Worm (Caenorhabditis elegans) whole organism, late embryonic: ENCODE results near the gene irld-48.

Experiments
- C08G9.2 ChIP-seq: sonication (generic microtip); optimal IDR thresholded peaks from 2 replicates; lab custom pipeline; 2016; ENCODE audit warnings: mild to moderate bottlenecking, missing genetic modification characterization, moderate library complexity, missing compliant biosample characterization
- F13H6.1 ChIP-seq: sonication (generic microtip); optimal IDR thresholded peaks from 2 replicates; lab custom pipeline; 2016; ENCODE audit warnings: missing genetic modification characterization, missing compliant biosample characterization
- K02D7.2 ChIP-seq: sonication (generic microtip); optimal IDR thresholded peaks from 2 replicates; lab custom pipeline; 2017; ENCODE audit warnings: mild to moderate bottlenecking, missing genetic modification characterization, missing compliant biosample characterization
- K09A11.1 ChIP-seq: sonication (generic microtip); optimal IDR thresholded peaks from 2 replicates; lab custom pipeline; 2017; ENCODE audit warnings: antibody characterized with exemption, mild to moderate bottlenecking, missing genetic modification characterization, missing compliant biosample characterization; ENCODE audit not compliant: insufficient read depth
- Y22D7AL.16 ChIP-seq: sonication (generic microtip); optimal IDR thresholded peaks from 2 replicates; lab custom pipeline; 2016; ENCODE audit warnings: missing genetic modification characterization, missing compliant biosample characterization
- ahr-1 ChIP-seq: sonication (generic microtip); optimal IDR thresholded peaks from 2 replicates; lab custom pipeline; 2016; ENCODE audit warnings: missing genetic modification characterization, missing compliant biosample characterization
- ama-1 ChIP-seq: fragments of 150-350 bp; optimal IDR thresholded peaks from 2 replicates; lab custom pipeline; 2014
- ceh-18 ChIP-seq: sonication (generic microtip); optimal IDR thresholded peaks from 2 replicates; lab custom pipeline; 2016; ENCODE audit warnings: missing genetic modification characterization, missing compliant biosample characterization
- ceh-19 ChIP-seq: fragments of 200-800 bp; sonication (Bioruptor generic); optimal IDR thresholded peaks from 2 replicates; lab custom pipeline; 2018; ENCODE audit warnings: mild to moderate bottlenecking, missing genetic modification characterization, missing compliant biosample characterization
- ceh-2 ChIP-seq: sonication (generic microtip); optimal IDR thresholded peaks from 2 replicates; lab custom pipeline; 2016; ENCODE audit warnings: missing genotype, missing genetic modification characterization, missing compliant biosample characterization
- ceh-22 ChIP-seq: sonication (generic microtip); optimal IDR thresholded peaks from 2 replicates; lab custom pipeline; 2017; ENCODE audit warnings: missing biosample characterization, missing genetic modification characterization
- ceh-34 ChIP-seq: sonication (generic microtip); optimal IDR thresholded peaks from 2 replicates; lab custom pipeline; 2016; ENCODE audit warnings: mild to moderate bottlenecking, missing genetic modification characterization, missing compliant biosample characterization
- ceh-45 ChIP-seq: fragments of 200-800 bp; sonication (Bioruptor generic); IDR thresholded peaks from 2 replicates; pipeline ENCODE4 v1.3.6; 2022; ENCODE audit warnings: missing genetic modification reagents, missing genetic modification characterization, missing compliant biosample characterization
- ceh-48 ChIP-seq: sonication (generic microtip); optimal IDR thresholded peaks from 2 replicates; lab custom pipeline; 2016; ENCODE audit warnings: missing genetic modification characterization, inconsistent platforms, missing compliant biosample characterization
- ceh-6 ChIP-seq: fragments of 200-800 bp; sonication (Bioruptor generic); optimal IDR thresholded peaks from 2 replicates; lab custom pipeline; 2018; ENCODE audit warnings: mild to moderate bottlenecking, missing genetic modification characterization, missing compliant biosample characterization
- che-1 ChIP-seq: sonication (generic microtip); optimal IDR thresholded peaks from 2 replicates; lab custom pipeline; 2016; ENCODE audit warnings: mild to moderate bottlenecking, missing genetic modification characterization, missing compliant biosample characterization
- dve-1 ChIP-seq: sonication (generic microtip); optimal IDR thresholded peaks from 2 replicates; lab custom pipeline; 2017; ENCODE audit warnings: antibody characterized with exemption, mild to moderate bottlenecking, missing genetic modification characterization, missing compliant biosample characterization
- elt-4 ChIP-seq: sonication (generic microtip); optimal IDR thresholded peaks from 2 replicates; lab custom pipeline; 2016; ENCODE audit warnings: missing genetic modification characterization, missing compliant biosample characterization
- ets-4 ChIP-seq: sonication (generic microtip); optimal IDR thresholded peaks from 2 replicates; lab custom pipeline; 2016; ENCODE audit warnings: missing genetic modification characterization, missing compliant biosample characterization
- fkh-10 ChIP-seq: fragments of 150-350 bp; optimal IDR thresholded peaks from 2 replicates; lab custom pipeline; 2014; ENCODE audit warnings: missing biosample characterization, missing genetic modification reagents, missing genetic modification characterization
- fkh-6 ChIP-seq: sonication (generic microtip); optimal IDR thresholded peaks from 2 replicates; lab custom pipeline; 2016; ENCODE audit warnings: missing genetic modification characterization, missing compliant biosample characterization
- hlh-13 ChIP-seq: fragments of 200-800 bp; sonication (Bioruptor generic); optimal IDR thresholded peaks from 2 replicates; lab custom pipeline; 2018; ENCODE audit warnings: mild to moderate bottlenecking, missing genetic modification characterization, missing compliant biosample characterization
- hlh-15 ChIP-seq: sonication (generic microtip); optimal IDR thresholded peaks from 2 replicates; lab custom pipeline; 2016; ENCODE audit warnings: missing genetic modification characterization, missing compliant biosample characterization
- hlh-6 ChIP-seq: sonication (generic microtip); optimal IDR thresholded peaks from 2 replicates; lab custom pipeline; 2016; ENCODE audit warnings: missing genotype, missing genetic modification characterization, missing compliant biosample characterization
- madf-2 ChIP-seq: sonication (generic microtip); optimal IDR thresholded peaks from 2 replicates; lab custom pipeline; 2017; ENCODE audit warnings: missing genetic modification characterization, missing compliant biosample characterization
- nfya-1 ChIP-seq: sonication (generic microtip); optimal IDR thresholded peaks from 2 replicates; lab custom pipeline; 2017; ENCODE audit warnings: missing genetic modification characterization, mild to moderate bottlenecking, missing compliant biosample characterization, antibody characterized with exemption, moderate library complexity
- nhr-232 ChIP-seq: sonication (generic microtip); optimal IDR thresholded peaks from 2 replicates; lab custom pipeline; 2016; ENCODE audit warnings: missing genetic modification characterization, missing compliant biosample characterization
- npax-4 ChIP-seq: sonication (generic microtip); optimal IDR thresholded peaks from 2 replicates; lab custom pipeline; 2016; ENCODE audit warnings: missing genetic modification characterization, missing compliant biosample characterization
- odd-2 ChIP-seq: sonication (generic microtip); optimal IDR thresholded peaks from 2 replicates; lab custom pipeline; 2017; ENCODE audit warnings: antibody characterized with exemption, mild to moderate bottlenecking, missing genetic modification characterization, missing compliant biosample characterization
- pag-3 ChIP-seq: sonication (generic microtip); optimal IDR thresholded peaks from 2 replicates; lab custom pipeline; 2016; ENCODE audit warnings: missing compliant biosample characterization, missing genetic modification characterization, borderline replicate concordance
- pax-1 ChIP-seq: fragments of 150-350 bp; optimal IDR thresholded peaks from 2 replicates; lab custom pipeline; 2014; ENCODE audit warnings: missing biosample characterization, missing genetic modification characterization
- pha-2 ChIP-seq: sonication (generic microtip); optimal IDR thresholded peaks from 2 replicates; lab custom pipeline; 2017; ENCODE audit warnings: mild to moderate bottlenecking, missing genetic modification characterization, missing compliant biosample characterization
- pros-1 ChIP-seq: fragments of 150-350 bp; optimal IDR thresholded peaks from 2 replicates; lab custom pipeline; 2014; ENCODE audit warnings: missing biosample characterization, missing genetic modification reagents, missing genetic modification characterization
- ref-2 ChIP-seq: sonication (generic microtip); optimal IDR thresholded peaks from 2 replicates; lab custom pipeline; 2016; ENCODE audit warnings: missing genetic modification characterization, missing compliant biosample characterization
- sdc-2 ChIP-seq: sonication (generic microtip); optimal IDR thresholded peaks from 2 replicates; lab custom pipeline; 2016; ENCODE audit warnings: missing genotype, missing genetic modification characterization, missing compliant biosample characterization
- tbx-7 ChIP-seq: sonication (generic microtip); optimal IDR thresholded peaks from 2 replicates; lab custom pipeline; 2016; ENCODE audit warnings: missing genotype, missing genetic modification characterization, missing compliant biosample characterization
- ttx-3 ChIP-seq: sonication (generic microtip); optimal IDR thresholded peaks from 2 replicates; lab custom pipeline; 2016; ENCODE audit warnings: missing genetic modification reagents, missing genetic modification characterization, missing compliant biosample characterization
- unc-3 ChIP-seq, 2 experiments: fragments of 200-800 bp in 1 of 2; sonication (Bioruptor generic) in 1 of 2; sonication (generic microtip) in 1 of 2; conservative IDR thresholded peaks in 1 of 2; optimal IDR thresholded peaks in 1 of 2; 2 replicates each; pipeline versions ENCODE4 v1.3.6 to Lab custom; 2016 to 2022; ENCODE audit warnings: missing compliant biosample characterization in 2 of 2, missing genetic modification characterization in 2 of 2, missing genetic modification reagents in 1 of 2
- unc-55 ChIP-seq: sonication (generic microtip); optimal IDR thresholded peaks from 2 replicates; lab custom pipeline; 2017; ENCODE audit warnings: missing biosample characterization, missing genetic modification reagents, missing genetic modification characterization
- unc-86 ChIP-seq: sonication (generic microtip); optimal IDR thresholded peaks from 2 replicates; lab custom pipeline; 2016; ENCODE audit warnings: missing genetic modification characterization, missing compliant biosample characterization
- zip-5 ChIP-seq: sonication (generic microtip); optimal IDR thresholded peaks from 2 replicates; lab custom pipeline; 2016; ENCODE audit warnings: missing genetic modification characterization, missing compliant biosample characterization

irld-48 gene

DNA sequence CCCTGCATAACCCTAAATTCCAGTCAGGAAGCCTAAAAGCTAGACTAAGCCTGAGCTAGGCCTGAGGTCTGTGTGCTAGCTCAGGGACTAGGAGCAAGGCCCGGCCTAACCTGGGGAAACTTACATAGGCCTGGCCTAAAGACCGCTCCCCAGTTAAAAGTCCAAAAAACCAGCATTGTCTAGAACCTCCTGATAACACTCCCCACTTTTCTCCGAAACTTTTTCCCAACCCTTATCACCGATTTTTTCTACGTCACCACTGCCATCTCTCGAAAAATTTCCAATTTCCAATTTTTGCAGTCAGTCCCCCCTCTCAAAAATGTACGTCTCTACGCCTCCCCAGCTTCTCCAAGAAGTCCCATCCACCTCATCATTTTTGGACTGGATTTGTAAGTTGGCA lies 32.2 kb upstream of the irld-48 start, which contains the start of gene ZK355.2:
ZK355.2 (plus strand) TSS at position 301 of the 400 bp plus-strand sequence.
- TF ChIP-seq ceh-19 (GFP tag; lab: Kevin White, UChicago) (no peak), sdc-2 (tag; lab: Kevin White, UChicago) (no peak), unc-55 (GFP tag; lab: Kevin White, UChicago) (no peak), pros-1 (tag; lab: Kevin White, UChicago) (no peak), ceh-34 (tag; lab: Kevin White, UChicago) (no peak), che-1 (tag; lab: Kevin White, UChicago) (no peak), K09A11.1 (tag; lab: Kevin White, UChicago) (no peak), hlh-6 (tag; lab: Kevin White, UChicago) (no peak), ama-1 (lab: Kevin White, UChicago) (no peak), ceh-2 (no peak), dve-1 (tag; lab: Kevin White, UChicago) (no peak), ceh-6 (no peak), elt-4 (tag; lab: Kevin White, UChicago) (no peak), unc-86 (tag; lab: Kevin White, UChicago) (no peak), pha-2 (tag; lab: Kevin White, UChicago) (no peak), npax-4 (tag; lab: Kevin White, UChicago) (no peak)
- TF ChIP-seq, all 69 proteins: peak for 0

ce11 chrII:2925032-2925431 lies 30.8 kb upstream of the irld-48 start:
- no peak for TF ChIP-seq K02D7.2 (tag; lab: Kevin White, UChicago)
- no peak for TF ChIP-seq hlh-15 (tag; lab: Kevin White, UChicago)
- TF ChIP-seq F13H6.1 (tag; lab: Kevin White, UChicago), result no peak
- no peak for TF ChIP-seq ttx-3
- no peak for TF ChIP-seq unc-3 (GFP tag; conservative IDR thresholded peaks at IDR 0.05; lab: Robert Waterston, UW)
- TF ChIP-seq unc-3 (tag; optimal IDR thresholded peaks at IDR 0.05; lab: Kevin White, UChicago), result no peak
- TF ChIP-seq nhr-232 (tag; lab: Kevin White, UChicago), result no peak
- no peak for TF ChIP-seq tbx-7 (tag; lab: Kevin White, UChicago)
- no peak for TF ChIP-seq dve-1 (tag; lab: Kevin White, UChicago)
- TF ChIP-seq ceh-45 (GFP tag; lab: Robert Waterston, UW), result no peak
- TF ChIP-seq pax-1 (tag; lab: Kevin White, UChicago), result no peak
- no peak for TF ChIP-seq C08G9.2 (tag; lab: Kevin White, UChicago)
- no peak for TF ChIP-seq fkh-10 (GFP tag; lab: Kevin White, UChicago)
- no peak for TF ChIP-seq ets-4 (tag; lab: Kevin White, UChicago)
- TF ChIP-seq ahr-1, result no peak
- TF ChIP-seq madf-2, result no peak
- TF ChIP-seq, all 69 proteins: peak for 0

DNA sequence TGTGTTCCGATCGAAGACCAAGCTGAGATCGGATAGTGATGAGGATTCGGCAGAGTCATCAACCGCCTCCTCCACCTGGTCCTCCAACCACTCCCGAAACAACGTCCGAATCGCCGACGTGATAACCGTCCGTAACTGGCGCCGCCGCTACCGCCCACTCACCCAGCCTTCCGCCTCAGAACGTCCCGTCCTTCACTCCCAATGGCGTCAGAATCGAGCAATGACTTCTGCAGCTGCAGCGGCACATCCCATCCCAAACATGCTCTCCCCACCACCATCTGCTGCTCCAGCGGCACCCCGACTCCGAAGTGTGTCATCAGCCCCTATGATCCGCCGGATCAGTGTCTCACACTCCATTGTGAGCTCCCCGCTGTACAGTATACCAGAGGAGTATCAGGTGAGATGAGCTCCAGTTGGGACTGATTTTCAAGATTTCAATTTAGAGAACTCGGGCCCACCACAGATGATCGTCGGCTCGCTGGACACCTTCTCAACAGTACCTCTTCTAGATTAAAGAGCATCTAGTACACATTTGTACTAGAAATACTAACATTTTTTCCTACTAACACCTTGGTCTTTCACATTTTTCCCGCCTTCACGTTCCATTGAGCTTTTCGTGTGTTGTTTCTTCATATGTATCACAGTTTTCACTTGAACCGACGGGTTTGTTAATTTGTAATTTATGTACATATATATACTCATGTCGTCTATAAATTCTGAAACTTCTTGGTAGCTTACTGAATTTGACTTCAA lies 29.9 kb upstream of the irld-48 start:
- TF ChIP-seq ceh-48 (tag; lab: Kevin White, UChicago), result no peak
- TF ChIP-seq pag-3 (tag; lab: Kevin White, UChicago), result no peak
- no peak for TF ChIP-seq ceh-18 (tag; lab: Kevin White, UChicago)
- no peak for TF ChIP-seq pha-2 (tag; lab: Kevin White, UChicago)
- TF ChIP-seq nfya-1 (tag; lab: Kevin White, UChicago), result no peak
- TF ChIP-seq Y22D7AL.16, result no peak
- no peak for TF ChIP-seq F13H6.1 (tag; lab: Kevin White, UChicago)
- no peak for TF ChIP-seq ceh-22 (tag; lab: Kevin White, UChicago)
- TF ChIP-seq ref-2 (tag; lab: Kevin White, UChicago), result no peak
- TF ChIP-seq sdc-2 (tag; lab: Kevin White, UChicago), result no peak
- TF ChIP-seq ceh-45 (GFP tag; lab: Robert Waterston, UW), result no peak
- no peak for TF ChIP-seq zip-5 (tag; lab: Kevin White, UChicago)
- TF ChIP-seq fkh-6 (tag; lab: Kevin White, UChicago), result no peak
- no peak for TF ChIP-seq fkh-10 (GFP tag; lab: Kevin White, UChicago)
- TF ChIP-seq ahr-1, result no peak
- no peak for TF ChIP-seq odd-2 (tag; lab: Kevin White, UChicago)
- no peak for TF ChIP-seq hlh-13
